Fruit fly (Drosophila melanogaster) whole organism, adult: ENCODE measurements around the gene CG9150.

Experiments
- CG11617 ChIP-seq: fragments of 200-800 bp; sonication (Bioruptor generic); optimal IDR thresholded peaks from 2 replicates; lab custom pipeline; 2017; ENCODE audit warnings: mild to moderate bottlenecking, missing biosample characterization, missing genetic modification reagents, missing genetic modification characterization
- CG12768 ChIP-seq: fragments of 200-800 bp; sonication (Bioruptor generic); optimal IDR thresholded peaks from 2 replicates; lab custom pipeline; 2017; ENCODE audit warnings: missing biosample characterization, missing genetic modification characterization, mild to moderate bottlenecking, moderate library complexity, missing genetic modification reagents
- CG14711 ChIP-seq: fragments of 200-800 bp; sonication (Bioruptor generic); optimal IDR thresholded peaks from 2 replicates; lab custom pipeline; 2018; ENCODE audit warnings: missing biosample characterization, mild to moderate bottlenecking, missing genetic modification characterization, moderate library complexity
- CG1620 ChIP-seq: fragments of 200-800 bp; sonication (Bioruptor generic); optimal IDR thresholded peaks from 2 replicates; lab custom pipeline; 2016; ENCODE audit warnings: missing biosample characterization, missing genetic modification characterization
- CG33017 ChIP-seq: fragments of 200-800 bp; sonication (Bioruptor generic); optimal IDR thresholded peaks from 2 replicates; lab custom pipeline; 2018; ENCODE audit warnings: missing biosample characterization, mild to moderate bottlenecking, missing genetic modification characterization, moderate library complexity
- CG5204 ChIP-seq: fragments of 200-800 bp; sonication (Bioruptor generic); optimal IDR thresholded peaks from 2 replicates; lab custom pipeline; 2016; ENCODE audit warnings: missing biosample characterization, missing genetic modification characterization
- CG7045 ChIP-seq: fragments of 200-800 bp; sonication (Bioruptor generic); optimal IDR thresholded peaks from 2 replicates; lab custom pipeline; 2017; ENCODE audit warnings: missing biosample characterization, mild to moderate bottlenecking, missing genetic modification characterization
- CG7101 ChIP-seq: fragments of 200-800 bp; sonication (Bioruptor generic); optimal IDR thresholded peaks from 2 replicates; lab custom pipeline; 2018; ENCODE audit warnings: missing biosample characterization, mild to moderate bottlenecking, missing genetic modification characterization, moderate library complexity
- Clk ChIP-seq: fragments of 200-800 bp; sonication (Bioruptor generic); optimal IDR thresholded peaks from 2 replicates; lab custom pipeline; 2017; ENCODE audit warnings: missing biosample characterization, missing genetic modification characterization
- Crg-1 ChIP-seq: fragments of 200-800 bp; sonication (Bioruptor generic); optimal IDR thresholded peaks from 2 replicates; lab custom pipeline; 2016; ENCODE audit warnings: missing biosample characterization, missing genetic modification characterization
- Hr96 ChIP-seq: fragments of 200-800 bp; sonication (Bioruptor generic); optimal IDR thresholded peaks from 2 replicates; lab custom pipeline; 2016; ENCODE audit warnings: missing biosample characterization, missing genetic modification characterization
- Mnt ChIP-seq: fragments of 200-800 bp; sonication (Bioruptor generic); optimal IDR thresholded peaks from 2 replicates; lab custom pipeline; 2016; ENCODE audit warnings: missing biosample characterization, mild to moderate bottlenecking, missing genetic modification characterization
- bab1 ChIP-seq: fragments of 200-800 bp; sonication (Bioruptor generic); optimal IDR thresholded peaks from 3 replicates; lab custom pipeline; 2019; ENCODE audit warnings: missing biosample characterization, mild to moderate bottlenecking, missing genetic modification characterization, moderate library complexity
- cic ChIP-seq: fragments of 200-800 bp; sonication (Bioruptor generic); optimal IDR thresholded peaks from 2 replicates; lab custom pipeline; 2017; ENCODE audit warnings: missing biosample characterization, mild to moderate bottlenecking, missing genetic modification characterization, moderate library complexity
- cnc ChIP-seq, 2 experiments: fragments of >200 bp; optimal IDR thresholded peaks; 2 replicates each; lab custom pipeline; 2017
- kay ChIP-seq: fragments of 200-800 bp; sonication (Bioruptor generic); peaks from one replicate; lab custom pipeline; 2016; ENCODE audit warnings: missing biosample characterization, missing genetic modification characterization, borderline replicate concordance
- ovo ChIP-seq: fragments of 200-800 bp; sonication (Bioruptor generic); optimal IDR thresholded peaks from 2 replicates; lab custom pipeline; 2016; ENCODE audit warnings: missing biosample characterization, missing genetic modification characterization
- pad ChIP-seq: fragments of 200-800 bp; sonication (Bioruptor generic); optimal IDR thresholded peaks from 3 replicates; lab custom pipeline; 2017; ENCODE audit warnings: missing biosample characterization, missing genetic modification characterization, mild to moderate bottlenecking, moderate library complexity, missing genetic modification reagents
- tj ChIP-seq: fragments of 200-800 bp; sonication (Bioruptor generic); optimal IDR thresholded peaks from 3 replicates; lab custom pipeline; 2017; ENCODE audit warnings: missing biosample characterization, mild to moderate bottlenecking, missing genetic modification characterization, moderate library complexity
- toe ChIP-seq: fragments of 200-800 bp; sonication (Bioruptor generic); optimal IDR thresholded peaks from 2 replicates; lab custom pipeline; 2016; ENCODE audit warnings: missing biosample characterization, missing genetic modification characterization

The CG9150 gene

dm6 chr2L:6076143-6076542 lies 7.7 kb upstream of the CG9150 start:
- TF ChIP-seq CG5204 (GFP tag; lab: Kevin White, UChicago) (no peak), bab1 (GFP tag; lab: Kevin White, UChicago) (no peak), Mnt (GFP tag; lab: Kevin White, UChicago) (no peak), CG11617 (GFP tag; lab: Kevin White, UChicago) (no peak)

- TF ChIP-seq pad (GFP tag; lab: Kevin White, UChicago) (no peak), toe (no peak), CG7045 (GFP tag; lab: Kevin White, UChicago) (no peak), kay (GFP tag; lab: Kevin White, UChicago) (no peak)
Observed at dm6 chr2L:6075345-6075744, 7.0 kb upstream of the CG9150 start.

dm6 chr2L:6074314-6074713 lies 5.9 kb upstream of the CG9150 start:
- TF ChIP-seq cic (no peak), CG14711 (tag; lab: Kevin White, UChicago) (no peak), CG5204 (GFP tag; lab: Kevin White, UChicago) (no peak), CG12768 (GFP tag; lab: Kevin White, UChicago) (no peak), pad (GFP tag; lab: Kevin White, UChicago) (no peak), Hr96 (GFP tag; lab: Kevin White, UChicago) (no peak), CG7045 (GFP tag; lab: Kevin White, UChicago) (no peak), bab1 (GFP tag; lab: Kevin White, UChicago) (no peak)

- no peak for TF ChIP-seq CG7045 (GFP tag; lab: Kevin White, UChicago)
- no peak for TF ChIP-seq CG33017
Observed at dm6 chr2L:6073894-6074293, 5.5 kb upstream of the CG9150 start.

DNA sequence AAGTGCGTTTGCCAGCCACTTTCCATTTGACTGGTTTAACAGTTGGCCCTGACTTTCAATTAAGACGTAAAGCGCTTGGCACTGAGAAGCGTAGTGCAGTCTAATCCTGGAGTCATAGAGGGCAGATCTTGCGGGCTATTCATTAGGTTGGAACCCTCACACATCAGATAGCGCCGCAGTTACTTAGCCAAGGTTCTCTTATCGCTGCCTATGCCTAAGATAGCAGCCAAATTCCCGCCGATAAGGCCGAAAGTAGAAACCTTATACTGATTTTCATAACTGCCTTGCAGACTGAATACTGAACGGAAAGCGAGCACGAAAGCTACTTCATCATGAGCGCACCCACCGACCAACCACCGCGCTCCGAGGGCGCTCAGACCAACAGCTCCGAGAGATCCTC lies 3.7 kb upstream of the CG9150 start:
- TF ChIP-seq toe = no peak
- no peak for TF ChIP-seq Hr96 (GFP tag; lab: Kevin White, UChicago)
- no peak for TF ChIP-seq CG14711 (tag; lab: Kevin White, UChicago)
- TF ChIP-seq Mnt (GFP tag; lab: Kevin White, UChicago) = no peak
- no peak for TF ChIP-seq cnc (optimal IDR thresholded peaks at IDR 0.05; lab: Kevin White, UChicago)
- no peak for TF ChIP-seq CG5204 (GFP tag; lab: Kevin White, UChicago)
- no peak for TF ChIP-seq ovo (GFP tag; lab: Kevin White, UChicago)
- TF ChIP-seq pad (GFP tag; lab: Kevin White, UChicago) = no peak
- TF ChIP-seq CG12768 (GFP tag; lab: Kevin White, UChicago) = no peak
- no peak for TF ChIP-seq Clk (GFP tag; lab: Kevin White, UChicago)
- TF ChIP-seq kay (GFP tag; lab: Kevin White, UChicago) = no peak
- no peak for TF ChIP-seq bab1 (GFP tag; lab: Kevin White, UChicago)
- TF ChIP-seq CG33017 = no peak
- TF ChIP-seq Crg-1 (GFP tag; lab: Kevin White, UChicago) = no peak
- no peak for TF ChIP-seq CG11617 (GFP tag; lab: Kevin White, UChicago)

DNA sequence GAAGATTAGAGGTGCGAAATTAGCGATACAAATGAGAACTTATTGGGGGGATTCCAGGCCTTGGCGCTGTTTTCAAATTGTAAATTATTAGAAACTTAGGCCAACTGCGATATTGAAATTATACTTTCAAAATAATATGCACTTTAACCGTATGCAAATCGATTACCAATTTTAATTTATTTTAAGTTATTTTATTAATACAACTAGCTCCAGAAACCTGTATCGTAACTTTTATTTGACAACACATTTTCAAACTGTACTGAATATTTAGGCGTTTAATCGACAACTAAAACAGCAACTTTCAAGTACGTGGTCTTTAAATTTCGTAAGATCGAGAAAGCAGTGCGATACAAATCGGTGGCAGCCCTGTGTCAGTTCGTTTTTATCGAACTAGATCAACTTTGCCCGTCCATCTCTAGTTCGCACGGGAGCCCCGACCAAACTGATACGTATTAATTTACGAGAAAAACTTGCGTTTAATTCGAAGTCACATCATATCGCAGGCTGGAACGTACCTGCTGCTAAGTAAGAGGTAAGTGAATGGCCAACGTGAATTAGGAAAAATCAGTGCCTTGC lies 2.4 kb upstream of the CG9150 start, which contains the start of the genes CG9154 and Kr-h2:
TSS of gene CG9154 (minus strand) at position 31 of the 576 bp plus-strand sequence.
TSS of gene Kr-h2 (plus strand) at position 335 of the 576 bp plus-strand sequence.
- TF ChIP-seq tj (GFP tag; lab: Kevin White, UChicago) = peak; percentile 39
- TF ChIP-seq CG14711 (tag; lab: Kevin White, UChicago) = peak; percentile 70
- peak; percentile 64 for TF ChIP-seq Mnt (GFP tag; lab: Kevin White, UChicago)
- peak; percentile 82 for TF ChIP-seq CG11617 (GFP tag; lab: Kevin White, UChicago)
- TF ChIP-seq bab1 (GFP tag; lab: Kevin White, UChicago) = peak; percentile 36
- peak; percentile 44 for TF ChIP-seq Clk (GFP tag; lab: Kevin White, UChicago)
- no peak for TF ChIP-seq Hr96 (GFP tag; lab: Kevin White, UChicago)
- TF ChIP-seq CG7101 = peak; percentile 68
- peak; percentile 85 for TF ChIP-seq toe
- TF ChIP-seq pad (GFP tag; lab: Kevin White, UChicago) = peak; percentile 42
- TF ChIP-seq kay (GFP tag; lab: Kevin White, UChicago) = no peak
- TF ChIP-seq cnc (optimal IDR thresholded peaks at IDR 0.05; lab: Kevin White, UChicago) = no peak
- peak; percentile 35 for TF ChIP-seq ovo (GFP tag; lab: Kevin White, UChicago)
- no peak for TF ChIP-seq CG5204 (GFP tag; lab: Kevin White, UChicago)
- TF ChIP-seq CG7045 (GFP tag; lab: Kevin White, UChicago) = peak; percentile 74
- peak; percentile 56 for TF ChIP-seq CG1620 (GFP tag; lab: Kevin White, UChicago)
- peak; percentile 14 for TF ChIP-seq cic
- peak; percentile 53 for TF ChIP-seq CG33017
- TF ChIP-seq CG12768 (GFP tag; lab: Kevin White, UChicago) = peak; percentile 60
- no peak for TF ChIP-seq Crg-1 (GFP tag; lab: Kevin White, UChicago)

DNA sequence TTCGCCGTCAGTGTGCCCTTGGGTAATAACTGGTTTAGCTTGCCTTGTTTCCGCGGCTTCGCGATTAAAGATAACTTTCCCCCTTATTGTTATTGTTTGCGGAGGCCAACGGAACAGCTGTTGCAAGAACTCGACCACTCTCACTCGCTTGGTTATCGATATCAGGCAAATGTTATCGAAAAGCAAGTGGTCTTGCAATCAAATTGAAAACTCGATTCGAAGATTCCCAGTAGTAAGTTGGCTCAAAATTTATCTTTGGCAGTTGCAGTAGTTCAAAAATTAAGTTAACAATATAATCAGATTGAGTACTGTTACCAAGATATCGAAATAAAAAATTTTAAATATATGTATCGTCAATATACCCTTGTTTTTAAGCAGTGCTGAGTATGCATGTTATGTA lies 2.6 kb downstream of the CG9150 start, which contains the start of the genes Fbw5 and CG9147:
TSS of gene Fbw5 (minus strand) at position 131 of the 400 bp plus-strand sequence.
TSS of gene CG9147 (plus strand) at position 175 of the 400 bp plus-strand sequence.
- TF ChIP-seq CG12768 (GFP tag; lab: Kevin White, UChicago) (peak; percentile 97), cic (peak; percentile 85), Hr96 (GFP tag; lab: Kevin White, UChicago) (peak; percentile 87), CG7045 (GFP tag; lab: Kevin White, UChicago) (peak; percentile 89), CG1620 (GFP tag; lab: Kevin White, UChicago) (peak; percentile 71), Crg-1 (GFP tag; lab: Kevin White, UChicago) (peak; percentile 95), CG5204 (GFP tag; lab: Kevin White, UChicago) (no peak), tj (GFP tag; lab: Kevin White, UChicago) (peak; percentile 88), CG33017 (peak; percentile 99), bab1 (GFP tag; lab: Kevin White, UChicago) (peak; percentile 99), toe (peak; percentile 54), CG14711 (tag; lab: Kevin White, UChicago) (peak; percentile 98), ovo (GFP tag; lab: Kevin White, UChicago) (no peak), pad (GFP tag; lab: Kevin White, UChicago) (peak; percentile 88), kay (GFP tag; lab: Kevin White, UChicago) (no peak), Clk (GFP tag; lab: Kevin White, UChicago) (peak; percentile 67), CG7101 (peak; percentile 99), Mnt (GFP tag; lab: Kevin White, UChicago) (peak; percentile 78), cnc (optimal IDR thresholded peaks at IDR 0.05; lab: Kevin White, UChicago) (no peak), CG11617 (GFP tag; lab: Kevin White, UChicago) (peak; percentile 93)
